Worm (Caenorhabditis elegans) whole organism, L2 larva: ENCODE results near the gene D2096.9.

Source experiments
- F13H6.1 ChIP-seq: sonication (generic microtip); optimal IDR thresholded peaks from 2 replicates; lab custom pipeline; 2016; ENCODE audit warnings: missing genetic modification characterization, missing compliant biosample characterization
- blmp-1 ChIP-seq: sonication (generic microtip); optimal IDR thresholded peaks from 2 replicates; lab custom pipeline; 2017; ENCODE audit warnings: missing genetic modification characterization, mild to moderate bottlenecking, missing compliant biosample characterization, antibody characterized with exemption, moderate library complexity; ENCODE audit not compliant: insufficient read depth
- dmd-4 ChIP-seq: sonication (generic microtip); optimal IDR thresholded peaks from 2 replicates; lab custom pipeline; 2017; ENCODE audit warnings: missing biosample characterization, missing genetic modification characterization
- egl-27 ChIP-seq: sonication (generic microtip); optimal IDR thresholded peaks from 3 replicates; lab custom pipeline; 2017; ENCODE audit warnings: missing biosample characterization, missing genetic modification reagents, missing genetic modification characterization
- fos-1 ChIP-seq: fragments of 150-350 bp; optimal IDR thresholded peaks from 2 replicates; lab custom pipeline; 2014; ENCODE audit warnings: missing biosample characterization, missing genetic modification characterization
- nhr-11 ChIP-seq: fragments of 150-350 bp; optimal IDR thresholded peaks from 2 replicates; lab custom pipeline; 2014; ENCODE audit warnings: missing biosample characterization, missing genetic modification characterization
- unc-62 ChIP-seq: fragments of 150-350 bp; optimal IDR thresholded peaks from 2 replicates; lab custom pipeline; 2014; ENCODE audit warnings: missing biosample characterization, missing genetic modification reagents, missing genetic modification characterization
- zag-1 ChIP-seq: fragments of 150-350 bp; optimal IDR thresholded peaks from 2 replicates; lab custom pipeline; 2014; ENCODE audit warnings: missing biosample characterization, missing genetic modification characterization
- ztf-11 ChIP-seq: sonication (generic microtip); optimal IDR thresholded peaks from 2 replicates; lab custom pipeline; 2017; ENCODE audit warnings: missing biosample characterization, missing genetic modification characterization

- TF ChIP-seq dmd-4 (tag; lab: Kevin White, UChicago) (no peak), ztf-11 (no peak), fos-1 (tag; lab: Kevin White, UChicago) (peak; percentile 61), nhr-11 (tag; lab: Kevin White, UChicago) (no peak), blmp-1 (no peak), unc-62 (no peak), zag-1 (tag; lab: Kevin White, UChicago) (no peak), egl-27 (tag; lab: Kevin White, UChicago) (no peak), F13H6.1 (tag; lab: Kevin White, UChicago) (peak; percentile 46)
These were observed 3.3 kb downstream of the D2096.9 start, which contains the start of gene nap-1 for ce11 chrIV:8379278-8379677.
